Fruit fly (Drosophila melanogaster): ENCODE results near the gene Oat.

Oat gene

dm6 chr3L:19649374-19649948, at the start of gene Oat:
Gene Oat, minus strand, starts transcription at chr3L:19649851.
- 0 out of 4 replicates have a peak, but pooled peaks have one; percentile 29 for TF ChIP-seq chinmo (GFP tag; IDR thresholded peaks at IDR 0.05; ENCODE audit: partially characterized antibody)
- peak; percentile 37 for TF ChIP-seq CG10543 (GFP tag; optimal IDR thresholded peaks at IDR 0.05)
- peak; percentile 50 for TF ChIP-seq CG34376 (GFP tag; optimal IDR thresholded peaks at IDR 0.05)
- TF ChIP-seq CG3163 (GFP tag; optimal IDR thresholded peaks at IDR 0.05), result no peak
- no peak for TF ChIP-seq CG18764 (GFP tag; optimal IDR thresholded peaks at IDR 0.05)
- no peak for TF ChIP-seq CG15269 (tag; optimal IDR thresholded peaks at IDR 0.05)
- no peak for TF ChIP-seq CG10565 (GFP tag; optimal IDR thresholded peaks at IDR 0.05)
- peak; percentile 39 for TF ChIP-seq sens (GFP tag)
- peak; percentile 79 for TF ChIP-seq sug (tag; optimal IDR thresholded peaks at IDR 0.05)
- peak; percentile 31; the same call in 1 of the 2 replicates for TF ChIP-seq Atf6 (GFP tag; IDR thresholded peaks at IDR 0.05)
- TF ChIP-seq Jarid2 (GFP tag; optimal IDR thresholded peaks at IDR 0.05), result peak; percentile 46
- 0 out of 2 replicates have a peak, but pooled peaks have one; percentile 12 for TF ChIP-seq CG32532 (GFP tag; IDR thresholded peaks at IDR 0.05)
- peak; percentile 43 for TF ChIP-seq ERR (GFP tag; optimal IDR thresholded peaks at IDR 0.05)
- no peak for TF ChIP-seq CG17802 (tag; optimal IDR thresholded peaks at IDR 0.05)
- TF ChIP-seq ato (GFP tag; IDR thresholded peaks at IDR 0.05; ENCODE audit: partially characterized antibody), result no peak
- peak; percentile 53; the same call in 1 of the 2 replicates for TF ChIP-seq CG8765 (GFP tag; IDR thresholded peaks at IDR 0.05)
- TF ChIP-seq CG2202 (tag; optimal IDR thresholded peaks at IDR 0.05), result no peak
- no peak for TF ChIP-seq CG14050 (GFP tag; IDR thresholded peaks at IDR 0.05)
- TF ChIP-seq Bgb (GFP tag; IDR thresholded peaks at IDR 0.05; ENCODE audit: partially characterized antibody), result 0 out of 2 replicates have a peak, but pooled peaks have one; percentile 8
- peak; percentile 47; the same call in 1 of the 2 replicates for TF ChIP-seq NFAT (GFP tag; IDR thresholded peaks at IDR 0.05)
- no peak for TF ChIP-seq BtbVII (GFP tag; optimal IDR thresholded peaks at IDR 0.05)
- peak; percentile 87 for TF ChIP-seq ftz-f1 (GFP tag; optimal IDR thresholded peaks at IDR 0.05)
- TF ChIP-seq Med (GFP tag), result peak; percentile 77
- peak; percentile 88 for TF ChIP-seq CG5180 (GFP tag; optimal IDR thresholded peaks at IDR 0.05)
- peak in 1 of 2 experiments; percentile 49 for TF ChIP-seq Trl (optimal IDR thresholded peaks at IDR 0.05)
- TF ChIP-seq Trl (GFP tag; optimal IDR thresholded peaks at IDR 0.05), result no peak
- peak; percentile 37; the same call in 1 of the 3 replicates for TF ChIP-seq Dbx (GFP tag; IDR thresholded peaks at IDR 0.05)
- TF ChIP-seq Hr78 (GFP tag; optimal IDR thresholded peaks at IDR 0.05), result peak in 1 of 2 experiments; percentile 68
- 0 out of 3 replicates have a peak, but pooled peaks have one; percentile 4 for TF ChIP-seq otp (GFP tag; IDR thresholded peaks at IDR 0.05)
- no peak for TF ChIP-seq CG9817 (tag; optimal IDR thresholded peaks at IDR 0.05)
- TF ChIP-seq CG12769 (tag; optimal IDR thresholded peaks at IDR 0.05), result peak; percentile 55

- TF ChIP-seq Pdp1 (GFP tag; optimal IDR thresholded peaks at IDR 0.05) (peak in 1 of 2 experiments; percentile 15), emc (GFP tag; optimal IDR thresholded peaks at IDR 0.05) (no peak), kni (GFP tag; optimal IDR thresholded peaks at IDR 0.05) (peak; percentile 48), CG17361 (GFP tag; IDR thresholded peaks at IDR 0.05) (no peak), CG10654 (GFP tag; optimal IDR thresholded peaks at IDR 0.05) (no peak), nerfin-2 (GFP tag; IDR thresholded peaks at IDR 0.05; ENCODE audit: partially characterized antibody) (no peak), oc (tag; optimal IDR thresholded peaks at IDR 0.05) (peak; percentile 83), CG7271 (tag; optimal IDR thresholded peaks at IDR 0.05) (no peak), crol (GFP tag; IDR thresholded peaks at IDR 0.05) (peak; percentile 83), pho (GFP tag; optimal IDR thresholded peaks at IDR 0.05) (no peak), Ets65A (GFP tag) (no peak), CG4617 (GFP tag; optimal IDR thresholded peaks at IDR 0.05; ENCODE audit: borderline replicate concordance) (no peak), ro (GFP tag; IDR thresholded peaks at IDR 0.05) (no peak), pros (GFP tag; optimal IDR thresholded peaks at IDR 0.05) (peak; percentile 73), CG4328 (GFP tag; optimal IDR thresholded peaks at IDR 0.05) (no peak), vvl (GFP tag; IDR thresholded peaks at IDR 0.05) (peak; percentile 51; the same call in 1 of the 2 replicates), CG30020 (tag; optimal IDR thresholded peaks at IDR 0.05) (no peak), CG6654 (GFP tag; optimal IDR thresholded peaks at IDR 0.05) (no peak), corto (GFP tag; optimal IDR thresholded peaks at IDR 0.05) (no peak), abd-A (tag; optimal IDR thresholded peaks at IDR 0.05) (peak; percentile 82)
Measured at dm6 chr3L:19698651-19699050, 49.0 kb upstream of the Oat start.

All from whole organism, embryonic.